Worm (Caenorhabditis elegans): ENCODE data around the gene Y9C9A.5.

Gene Y9C9A.5

ce11 chrIV:4941681-4942080 lies at the start of gene Y9C9A.5:
Gene Y9C9A.5 (plus strand): TSS chrIV:4941981.
- no peak for TF ChIP-seq nhr-21 (tag; optimal IDR thresholded peaks at IDR 0.05)
- TF ChIP-seq nhr-6 (tag; optimal IDR thresholded peaks at IDR 0.05): no peak
- TF ChIP-seq ztf-1 (GFP tag; conservative IDR thresholded peaks at IDR 0.05): no peak
- no peak for TF ChIP-seq mbf-1 (tag; optimal IDR thresholded peaks at IDR 0.05)
- no peak for TF ChIP-seq lsy-2 (tag; optimal IDR thresholded peaks at IDR 0.05)
- no peak for TF ChIP-seq snpc-4 (tag; optimal IDR thresholded peaks at IDR 0.05)
- TF ChIP-seq lin-39 (tag; optimal IDR thresholded peaks at IDR 0.05): no peak
- TF ChIP-seq crh-2 (tag; optimal IDR thresholded peaks at IDR 0.05): no peak
- no peak for TF ChIP-seq mdl-1 (tag; optimal IDR thresholded peaks at IDR 0.05)
- no peak for TF ChIP-seq ama-1 (optimal IDR thresholded peaks at IDR 0.05)
- TF ChIP-seq ceh-82 (tag; optimal IDR thresholded peaks at IDR 0.05): no peak
- no peak for TF ChIP-seq F13H6.1 (tag; optimal IDR thresholded peaks at IDR 0.05)
- TF ChIP-seq nhr-10 (tag; optimal IDR thresholded peaks at IDR 0.05): no peak
- TF ChIP-seq peb-1 (tag; optimal IDR thresholded peaks at IDR 0.05): no peak
- no peak for TF ChIP-seq aly-2 (tag; optimal IDR thresholded peaks at IDR 0.05)
- no peak for TF ChIP-seq nhr-12 (tag; optimal IDR thresholded peaks at IDR 0.05)
- no peak for TF ChIP-seq nhr-25 (tag; optimal IDR thresholded peaks at IDR 0.05)
- TF ChIP-seq blmp-1 (tag; optimal IDR thresholded peaks at IDR 0.05; ENCODE audit: insufficient read depth): no peak
- no peak for TF ChIP-seq ZK546.5 (tag; optimal IDR thresholded peaks at IDR 0.05)

ce11 chrIV:4903961-4904360 lies 37.8 kb upstream of the Y9C9A.5 start, which contains the start of gene str-161:
Gene str-161 (minus strand): TSS chrIV:4904061.
- TF ChIP-seq nhr-12 (tag; optimal IDR thresholded peaks at IDR 0.05) (no peak), skn-1 (tag; optimal IDR thresholded peaks at IDR 0.05) (no peak), unc-55 (GFP tag; optimal IDR thresholded peaks at IDR 0.05) (no peak), mbf-1 (tag; optimal IDR thresholded peaks at IDR 0.05) (no peak), sma-3 (GFP tag; optimal IDR thresholded peaks at IDR 0.05) (no peak), nhr-237 (tag; optimal IDR thresholded peaks at IDR 0.05) (no peak), Y55F3AM.14 (GFP tag; optimal IDR thresholded peaks at IDR 0.05) (no peak), sem-4 (tag; optimal IDR thresholded peaks at IDR 0.05) (no peak), nhr-77 (tag; optimal IDR thresholded peaks at IDR 0.05) (no peak), lsy-2 (tag; optimal IDR thresholded peaks at IDR 0.05) (no peak), ztf-4 (tag; optimal IDR thresholded peaks at IDR 0.05) (no peak), elt-3 (tag; optimal IDR thresholded peaks at IDR 0.05) (no peak), C34F6.9 (tag; optimal IDR thresholded peaks at IDR 0.05) (no peak), dmd-4 (tag; optimal IDR thresholded peaks at IDR 0.05) (no peak)

DNA sequence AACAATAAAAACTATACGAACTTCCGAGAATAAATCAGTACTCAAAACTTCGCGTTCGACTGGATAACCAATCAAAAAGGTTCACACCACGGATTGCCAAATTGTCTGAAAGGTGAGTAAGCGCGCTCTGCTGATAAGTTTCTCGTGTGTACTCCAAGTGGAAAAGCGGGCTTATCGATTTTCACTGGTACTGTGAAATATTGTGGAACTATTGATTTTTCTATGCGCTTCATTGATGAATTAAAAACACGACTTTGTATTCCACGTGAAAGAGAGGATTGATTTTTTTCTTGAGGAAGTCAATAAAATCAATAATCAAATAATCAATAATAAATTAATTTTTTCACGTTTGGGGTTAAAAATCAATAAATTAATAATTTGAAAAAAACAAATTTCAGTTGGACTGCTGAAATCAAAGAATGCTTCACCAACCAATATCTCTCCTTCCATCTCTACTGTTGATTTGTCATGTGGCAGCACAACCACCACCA lies 36.1 kb upstream of the Y9C9A.5 start, which contains the start of gene T08B6.4:
Gene T08B6.4, plus strand, starts transcription at position 51 of the 491 bp plus-strand sequence.
- TF ChIP-seq nhr-21 (tag; optimal IDR thresholded peaks at IDR 0.05) (no peak), lsy-2 (tag; optimal IDR thresholded peaks at IDR 0.05) (no peak), Y55F3AM.14 (GFP tag; optimal IDR thresholded peaks at IDR 0.05) (no peak), lin-13 (GFP tag; optimal IDR thresholded peaks at IDR 0.05) (no peak), nhr-77 (tag; optimal IDR thresholded peaks at IDR 0.05) (no peak), lin-11 (tag; optimal IDR thresholded peaks at IDR 0.05) (no peak), lin-39 (tag; optimal IDR thresholded peaks at IDR 0.05) (no peak), sem-4 (tag; optimal IDR thresholded peaks at IDR 0.05) (no peak), ztf-4 (tag; optimal IDR thresholded peaks at IDR 0.05) (no peak)

ce11 chrIV:4909039-4909438 lies 32.7 kb upstream of the Y9C9A.5 start, which contains the start of gene str-159:
Gene str-159 (plus strand): TSS chrIV:4909339.
- TF ChIP-seq unc-62 (GFP tag; optimal IDR thresholded peaks at IDR 0.05): no peak
- no peak for TF ChIP-seq peb-1 (tag; optimal IDR thresholded peaks at IDR 0.05)
- no peak for TF ChIP-seq ZK546.5 (tag; optimal IDR thresholded peaks at IDR 0.05)
- no peak for TF ChIP-seq mbf-1 (tag; optimal IDR thresholded peaks at IDR 0.05)
- TF ChIP-seq mdl-1 (tag; optimal IDR thresholded peaks at IDR 0.05): no peak
- no peak for TF ChIP-seq fos-1 (tag; optimal IDR thresholded peaks at IDR 0.05)
- TF ChIP-seq sem-4 (tag; optimal IDR thresholded peaks at IDR 0.05): no peak

ce11 chrIV:4913090-4913489 lies 28.7 kb upstream of the Y9C9A.5 start, which contains the start of gene str-156:
Gene str-156 (plus strand): TSS chrIV:4913390.
- TF ChIP-seq nhr-237 (tag; optimal IDR thresholded peaks at IDR 0.05) (no peak), aly-2 (tag; optimal IDR thresholded peaks at IDR 0.05) (no peak), egl-27 (tag; optimal IDR thresholded peaks at IDR 0.05) (no peak), ztf-11 (tag; optimal IDR thresholded peaks at IDR 0.05) (no peak), ZK546.5 (tag; optimal IDR thresholded peaks at IDR 0.05) (no peak), peb-1 (tag; optimal IDR thresholded peaks at IDR 0.05) (no peak)

Measured in whole organism, L2 larva.